Worm (Caenorhabditis elegans) whole organism, L2 larva: Measurements from ENCODE around the gene fbxa-100.

Experiments
- C34F6.9 ChIP-seq: fragments of 150-350 bp; optimal IDR thresholded peaks from 2 replicates; lab custom pipeline; 2014; ENCODE audit warnings: missing biosample characterization, missing genetic modification characterization
- F13H6.1 ChIP-seq: sonication (generic microtip); optimal IDR thresholded peaks from 2 replicates; lab custom pipeline; 2016; ENCODE audit warnings: missing genetic modification characterization, missing compliant biosample characterization
- R02D3.7 ChIP-seq: fragments of 150-350 bp; optimal IDR thresholded peaks from 2 replicates; lab custom pipeline; 2014; ENCODE audit warnings: missing biosample characterization, missing genetic modification characterization
- Y55F3AM.14 ChIP-seq: fragments of 200-800 bp; sonication (Bioruptor generic); optimal IDR thresholded peaks from 2 replicates; lab custom pipeline; 2018; ENCODE audit warnings: mild to moderate bottlenecking, missing genetic modification characterization, missing compliant biosample characterization
- ama-1 ChIP-seq: fragments of 150-350 bp; optimal IDR thresholded peaks from 2 replicates; lab custom pipeline; 2018; ENCODE audit warnings: inconsistent platforms
- blmp-1 ChIP-seq: sonication (generic microtip); optimal IDR thresholded peaks from 2 replicates; lab custom pipeline; 2017; ENCODE audit warnings: missing genetic modification characterization, mild to moderate bottlenecking, missing compliant biosample characterization, antibody characterized with exemption, moderate library complexity; ENCODE audit not compliant: insufficient read depth
- ceh-16 ChIP-seq: fragments of 150-350 bp; optimal IDR thresholded peaks from 2 replicates; lab custom pipeline; 2014; ENCODE audit warnings: missing biosample characterization, missing genetic modification characterization
- ceh-82 ChIP-seq: fragments of 150-350 bp; optimal IDR thresholded peaks from 2 replicates; lab custom pipeline; 2014; ENCODE audit warnings: missing biosample characterization, missing genetic modification characterization
- crh-2 ChIP-seq: sonication (generic microtip); optimal IDR thresholded peaks from 2 replicates; lab custom pipeline; 2017; ENCODE audit warnings: missing biosample characterization, missing genetic modification characterization
- elt-1 ChIP-seq: fragments of 150-350 bp; optimal IDR thresholded peaks from 2 replicates; lab custom pipeline; 2014; ENCODE audit warnings: missing biosample characterization, missing genetic modification characterization
- elt-3 ChIP-seq: sonication (generic microtip); optimal IDR thresholded peaks from 2 replicates; lab custom pipeline; 2017; ENCODE audit warnings: missing biosample characterization, missing genetic modification characterization
- fos-1 ChIP-seq: fragments of 150-350 bp; optimal IDR thresholded peaks from 2 replicates; lab custom pipeline; 2014; ENCODE audit warnings: missing biosample characterization, missing genetic modification characterization
- gmeb-1 ChIP-seq: fragments of 150-350 bp; optimal IDR thresholded peaks from 2 replicates; lab custom pipeline; 2014; ENCODE audit warnings: missing biosample characterization, missing genetic modification characterization
- lin-39 ChIP-seq: fragments of 150-350 bp; optimal IDR thresholded peaks from 2 replicates; lab custom pipeline; 2014; ENCODE audit warnings: missing biosample characterization, missing genetic modification reagents, missing genetic modification characterization
- lsy-2 ChIP-seq, 2 experiments: fragments of 150-350 bp in 1 of 2; sonication (generic microtip) in 1 of 2; optimal IDR thresholded peaks; 2 replicates each; lab custom pipeline; 2014 to 2017; ENCODE audit warnings: missing biosample characterization in 2 of 2, missing genetic modification characterization in 2 of 2
- mab-5 ChIP-seq: fragments of 150-350 bp; optimal IDR thresholded peaks from 2 replicates; lab custom pipeline; 2014; ENCODE audit warnings: missing biosample characterization, missing genetic modification characterization
- nhr-129 ChIP-seq: fragments of 150-350 bp; optimal IDR thresholded peaks from 2 replicates; lab custom pipeline; 2014; ENCODE audit warnings: missing biosample characterization, missing genetic modification characterization
- nhr-21 ChIP-seq: fragments of 150-350 bp; optimal IDR thresholded peaks from 2 replicates; lab custom pipeline; 2014; ENCODE audit warnings: missing biosample characterization, missing genetic modification characterization
- nhr-23 ChIP-seq: fragments of 150-350 bp; optimal IDR thresholded peaks from 2 replicates; lab custom pipeline; 2014; ENCODE audit warnings: missing biosample characterization, missing genetic modification reagents, missing genetic modification characterization
- nhr-237 ChIP-seq: fragments of 150-350 bp; optimal IDR thresholded peaks from 2 replicates; lab custom pipeline; 2014; ENCODE audit warnings: missing biosample characterization, missing genetic modification characterization
- nhr-6 ChIP-seq: fragments of 150-350 bp; optimal IDR thresholded peaks from 2 replicates; lab custom pipeline; 2014; ENCODE audit warnings: missing biosample characterization, missing genetic modification characterization
- peb-1 ChIP-seq: fragments of 150-350 bp; optimal IDR thresholded peaks from 2 replicates; lab custom pipeline; 2014; ENCODE audit warnings: missing biosample characterization, missing genetic modification characterization
- sma-3 ChIP-seq: sonication (generic microtip); optimal IDR thresholded peaks from 2 replicates; lab custom pipeline; 2016; ENCODE audit warnings: missing genetic modification reagents, missing genetic modification characterization, missing compliant biosample characterization
- sma-9 ChIP-seq, 2 experiments: fragments of 150-350 bp in 1 of 2; sonication (generic microtip) in 1 of 2; optimal IDR thresholded peaks; 2 replicates each; lab custom pipeline; 2014 to 2016; ENCODE audit warnings: missing genetic modification characterization in 2 of 2, mild to moderate bottlenecking in 1 of 2, missing biosample characterization in 1 of 2, missing compliant biosample characterization in 1 of 2, missing genetic modification reagents in 1 of 2, moderate library complexity in 1 of 2
- snpc-4 ChIP-seq: fragments of 150-350 bp; optimal IDR thresholded peaks from 2 replicates; lab custom pipeline; 2014; ENCODE audit warnings: missing biosample characterization, missing genetic modification characterization
- zag-1 ChIP-seq: fragments of 150-350 bp; optimal IDR thresholded peaks from 2 replicates; lab custom pipeline; 2014; ENCODE audit warnings: missing biosample characterization, missing genetic modification characterization
- ztf-1 ChIP-seq: fragments of 200-800 bp; sonication (Bioruptor generic); conservative IDR thresholded peaks from 2 replicates; pipeline ENCODE4 v1.3.6; 2022; ENCODE audit warnings: missing genetic modification characterization, missing compliant biosample characterization
- ztf-4 ChIP-seq: fragments of 150-350 bp; optimal IDR thresholded peaks from 2 replicates; lab custom pipeline; 2014; ENCODE audit warnings: missing biosample characterization, missing genetic modification characterization

fbxa-100 gene

ce11 chrV:16061993-16062392, at the start of gene fbxa-100:
fbxa-100 (minus strand) TSS chrV:16062093.
- TF ChIP-seq peb-1 (tag; lab: Kevin White, UChicago) (no peak), elt-1 (tag; lab: Kevin White, UChicago) (no peak), Y55F3AM.14 (no peak), sma-3 (GFP tag; lab: Kevin White, UChicago) (no peak), C34F6.9 (tag; lab: Kevin White, UChicago) (no peak), gmeb-1 (tag; lab: Kevin White, UChicago) (no peak), crh-2 (tag; lab: Kevin White, UChicago) (no peak), snpc-4 (tag; lab: Kevin White, UChicago) (no peak), F13H6.1 (tag; lab: Kevin White, UChicago) (no peak), ceh-16 (tag; lab: Kevin White, UChicago) (no peak), ama-1 (lab: Kevin White, UChicago) (no peak), elt-3 (tag; lab: Kevin White, UChicago) (no peak), nhr-23 (tag; lab: Kevin White, UChicago) (no peak), ztf-1 (GFP tag; lab: Robert Waterston, UW) (no peak)

DNA sequence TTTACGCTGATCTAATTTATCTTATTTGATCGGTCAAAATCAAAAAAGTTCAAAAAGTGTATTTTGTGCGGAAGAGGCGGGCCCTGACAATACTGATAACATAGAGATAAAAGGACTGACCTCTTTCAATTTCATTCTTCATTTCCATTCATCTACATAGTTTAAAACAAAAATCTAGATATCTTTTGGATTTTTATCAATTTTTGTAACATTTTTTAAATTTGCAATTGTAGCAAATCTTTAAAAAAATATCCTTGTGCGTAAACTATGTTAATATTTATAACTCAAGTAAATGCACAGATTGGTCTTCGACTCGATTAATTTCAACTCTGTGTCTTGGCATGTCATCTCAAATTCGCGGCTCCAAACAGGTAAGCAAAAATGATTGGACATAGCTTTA, 41.7 kb upstream of the fbxa-100 start, which contains the start of gene argk-1:
Gene argk-1, plus strand, starts transcription at position 301 of the 400 bp plus-strand sequence.
- TF ChIP-seq lsy-2 (tag; optimal IDR thresholded peaks at IDR 0.05; lab: Kevin White, UChicago) = no peak
- TF ChIP-seq nhr-6 (tag; lab: Kevin White, UChicago) = no peak
- TF ChIP-seq nhr-21 (tag; lab: Kevin White, UChicago) = no peak
- no peak for TF ChIP-seq lin-39 (tag; lab: Kevin White, UChicago)
- TF ChIP-seq ztf-1 (GFP tag; lab: Robert Waterston, UW) = no peak
- no peak for TF ChIP-seq blmp-1

DNA sequence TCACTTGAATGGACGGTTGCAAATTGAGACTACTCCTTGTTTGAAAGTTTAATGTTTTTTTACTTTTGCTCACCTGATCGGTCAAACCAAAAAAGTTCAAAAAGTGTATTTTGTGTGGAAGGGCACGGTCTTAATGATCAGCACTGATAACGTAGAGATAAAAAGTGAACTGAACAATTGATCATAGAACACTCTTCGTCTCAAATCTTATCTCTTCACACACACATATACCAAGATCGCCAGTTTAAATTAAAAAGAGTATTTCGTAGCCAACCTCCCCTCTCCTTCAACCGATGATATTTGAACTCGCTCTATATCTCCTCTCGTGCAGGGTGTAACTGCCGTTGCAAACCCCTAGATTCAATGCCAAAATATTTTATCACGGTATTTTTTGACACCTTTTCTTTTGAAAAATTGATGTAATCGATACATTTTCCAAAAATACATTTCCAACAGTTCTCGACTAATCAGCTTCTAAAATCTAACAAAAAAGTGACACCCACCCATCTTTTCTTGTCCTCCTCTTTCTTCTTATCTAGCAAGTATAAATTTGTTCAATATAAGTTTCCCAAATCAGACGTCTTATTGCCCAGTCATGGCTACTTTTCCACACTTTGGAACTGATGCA, 38.3 kb upstream of the fbxa-100 start, which contains the start of gene cth-1:
Gene cth-1, plus strand, starts transcription at position 578 of the 628 bp plus-strand sequence.
- TF ChIP-seq mab-5 (tag; lab: Kevin White, UChicago) (no peak), fos-1 (tag; lab: Kevin White, UChicago) (peak; percentile 37), sma-9 (GFP tag; optimal IDR thresholded peaks at IDR 0.05; lab: Kevin White, UChicago) (peak; percentile 84), sma-9 (tag; optimal IDR thresholded peaks at IDR 0.05; lab: Kevin White, UChicago) (no peak), ztf-1 (GFP tag; lab: Robert Waterston, UW) (no peak), nhr-129 (tag; lab: Kevin White, UChicago) (no peak)

DNA sequence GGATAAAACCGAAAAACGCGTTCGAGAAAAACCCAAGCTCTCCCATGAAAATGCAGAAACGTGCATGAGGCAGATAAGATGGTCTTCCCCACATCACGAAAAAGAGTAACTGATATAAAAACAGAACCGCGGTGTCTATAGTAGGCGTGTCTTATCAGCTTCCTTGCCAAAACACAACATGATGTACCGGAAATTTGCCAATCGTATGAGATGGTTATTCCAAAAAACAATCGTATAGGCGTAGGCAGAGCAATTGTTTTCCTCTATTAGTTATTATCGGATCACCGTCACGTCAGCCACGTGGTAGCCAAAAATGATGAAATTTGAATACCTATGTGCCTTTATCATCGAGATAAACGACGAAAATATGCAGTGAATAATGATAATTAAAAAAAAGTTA, 37.5 kb upstream of the fbxa-100 start, which contains the start of gene str-7:
Gene str-7, minus strand, starts transcription at position 101 of the 400 bp plus-strand sequence.
- no peak for TF ChIP-seq lsy-2 (tag; optimal IDR thresholded peaks at IDR 0.05; lab: Kevin White, UChicago)

ce11 chrV:16094862-16095261, 33.0 kb upstream of the fbxa-100 start:
- peak; percentile 57 for TF ChIP-seq sma-9 (GFP tag; optimal IDR thresholded peaks at IDR 0.05; lab: Kevin White, UChicago)
- TF ChIP-seq sma-9 (tag; optimal IDR thresholded peaks at IDR 0.05; lab: Kevin White, UChicago) = no peak
- TF ChIP-seq crh-2 (tag; lab: Kevin White, UChicago) = no peak
- peak; percentile 47 for TF ChIP-seq nhr-129 (tag; lab: Kevin White, UChicago)
- TF ChIP-seq fos-1 (tag; lab: Kevin White, UChicago) = peak; percentile 26

DNA sequence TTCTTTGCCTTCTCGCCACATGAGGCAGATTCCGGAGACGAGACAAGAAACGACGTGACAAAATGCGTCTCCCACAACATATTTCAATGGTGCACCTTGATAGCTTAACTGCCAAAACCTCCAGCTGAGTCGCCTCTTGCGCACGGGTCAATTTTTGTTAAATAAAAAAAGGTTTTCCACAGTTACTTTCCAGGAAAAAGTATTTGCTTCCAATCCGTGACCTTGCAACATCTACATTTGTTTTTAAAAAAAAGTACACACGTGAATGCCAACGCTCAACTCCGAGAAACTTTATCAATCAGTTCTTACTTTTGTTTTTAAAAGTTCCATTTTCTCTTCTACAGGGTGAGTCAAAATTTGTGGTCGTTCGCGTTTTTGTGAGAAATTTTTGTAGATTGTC, 32.4 kb upstream of the fbxa-100 start, which contains the start of gene F22B8.7:
Gene F22B8.7, plus strand, starts transcription at position 301 of the 400 bp plus-strand sequence.
- no peak for TF ChIP-seq ztf-4
- no peak for TF ChIP-seq F13H6.1 (tag; lab: Kevin White, UChicago)
- TF ChIP-seq sma-3 (GFP tag; lab: Kevin White, UChicago) = no peak
- TF ChIP-seq ceh-82 (tag; lab: Kevin White, UChicago) = no peak
- no peak for TF ChIP-seq zag-1 (tag; lab: Kevin White, UChicago)
- no peak for TF ChIP-seq nhr-237 (tag; lab: Kevin White, UChicago)
- no peak for TF ChIP-seq blmp-1
- no peak for TF ChIP-seq lsy-2 (tag; optimal IDR thresholded peaks at IDR 0.05; lab: Kevin White, UChicago)
- no peak for TF ChIP-seq R02D3.7
